Fruit fly (Drosophila melanogaster): ENCODE data around the gene Nuf2.

Gene Nuf2

dm6 chr2L:7039342-7039684, 26.3 kb downstream of the Nuf2 start (continued):
- TF ChIP-seq grau (tag; optimal IDR thresholded peaks at IDR 0.05) (peak; percentile 38), so (GFP tag; IDR thresholded peaks at IDR 0.05) (peak; percentile 65; the same call in 1 of the 3 replicates), CG15011 (GFP tag; optimal IDR thresholded peaks at IDR 0.05) (peak; percentile 23), CG4707 (GFP tag; optimal IDR thresholded peaks at IDR 0.05) (no peak), CG13894 (tag; optimal IDR thresholded peaks at IDR 0.05) (no peak), Oaz (GFP tag; IDR thresholded peaks at IDR 0.05) (peak; percentile 59; the same call in 1 of the 2 replicates), CG12744 (GFP tag; optimal IDR thresholded peaks at IDR 0.05) (peak; percentile 21), CG15514 (GFP tag; optimal IDR thresholded peaks at IDR 0.05) (peak; percentile 39), lbe (GFP tag; optimal IDR thresholded peaks at IDR 0.05) (peak; percentile 66), CG14050 (GFP tag; IDR thresholded peaks at IDR 0.05) (0 out of 3 replicates have a peak, but pooled peaks have one; percentile 11), trh (GFP tag; optimal IDR thresholded peaks at IDR 0.05) (no peak), ranshi (GFP tag; IDR thresholded peaks at IDR 0.05) (peak; percentile 28; the same call in 1 of the 2 replicates), wor (GFP tag; IDR thresholded peaks at IDR 0.05) (peak; percentile 27; the same call in 1 of the 2 replicates), vnd (GFP tag; IDR thresholded peaks at IDR 0.05; ENCODE audit: partially characterized antibody) (no peak), Dad (GFP tag; optimal IDR thresholded peaks at IDR 0.05) (no peak), gro (GFP tag; optimal IDR thresholded peaks at IDR 0.05) (no peak), zfh2 (GFP tag; optimal IDR thresholded peaks at IDR 0.05) (peak; percentile 64), CG12769 (tag; optimal IDR thresholded peaks at IDR 0.05) (peak; percentile 12), CG11398 (GFP tag; optimal IDR thresholded peaks at IDR 0.05) (peak; percentile 31), E2f2 (GFP tag; IDR thresholded peaks at IDR 0.05) (0 out of 2 replicates have a peak, but pooled peaks have one; percentile 30), CG7963 (GFP tag; IDR thresholded peaks at IDR 0.05; ENCODE audit: partially characterized antibody) (no peak), NfI (GFP tag; optimal IDR thresholded peaks at IDR 0.05) (no peak), ken (GFP tag; IDR thresholded peaks at IDR 0.05) (0 out of 3 replicates have a peak, but pooled peaks have one; percentile 44), crol (GFP tag; IDR thresholded peaks at IDR 0.05) (no peak), Ets97D (GFP tag; optimal IDR thresholded peaks at IDR 0.05) (no peak), Blimp-1 (GFP tag; optimal IDR thresholded peaks at IDR 0.05) (peak; percentile 57), dmrt11E (tag; optimal IDR thresholded peaks at IDR 0.05) (peak; percentile 28), gsb (GFP tag; IDR thresholded peaks at IDR 0.05) (no peak), Vsx1 (GFP tag; optimal IDR thresholded peaks at IDR 0.05) (peak; percentile 41), CG6272 (GFP tag; IDR thresholded peaks at IDR 0.05) (peak; percentile 36; the same call in 1 of the 2 replicates), hkb (optimal IDR thresholded peaks at IDR 0.05) (no peak), hkb (GFP tag; IDR thresholded peaks at IDR 0.05) (peak; percentile 74), slp2 (GFP tag; optimal IDR thresholded peaks at IDR 0.05) (peak; percentile 55), CG5180 (GFP tag; optimal IDR thresholded peaks at IDR 0.05) (peak; percentile 6), Optix (GFP tag; IDR thresholded peaks at IDR 0.05) (0 out of 3 replicates have a peak, but pooled peaks have one; percentile 15), dpn (GFP tag; optimal IDR thresholded peaks at IDR 0.05) (peak; percentile 49 to 76), gt (GFP tag; IDR thresholded peaks at IDR 0.05) (no peak), Sox100B (GFP tag; optimal IDR thresholded peaks at IDR 0.05) (peak; percentile 43), ewg (GFP tag; optimal IDR thresholded peaks at IDR 0.05) (peak; percentile 41), CG7556 (GFP tag; optimal IDR thresholded peaks at IDR 0.05) (peak; percentile 56), CG12299 (tag; optimal IDR thresholded peaks at IDR 0.05) (peak; percentile 42), Dek (tag; optimal IDR thresholded peaks at IDR 0.05) (peak; percentile 57), Camta (GFP tag; optimal IDR thresholded peaks at IDR 0.05) (peak; percentile 57), CG4424 (GFP tag; optimal IDR thresholded peaks at IDR 0.05) (peak; percentile 67), Nf-YA (GFP tag; IDR thresholded peaks at IDR 0.05) (peak; percentile 49), tx (GFP tag; optimal IDR thresholded peaks at IDR 0.05) (peak; percentile 44), Med (GFP tag) (peak; percentile 54), az2 (GFP tag; optimal IDR thresholded peaks at IDR 0.05) (peak; percentile 41), sob (GFP tag; IDR thresholded peaks at IDR 0.05) (peak; percentile 60; the same call in 1 of the 2 replicates), CkIIα-i1 (GFP tag; IDR thresholded peaks at IDR 0.05) (no peak), nmo (GFP tag; optimal IDR thresholded peaks at IDR 0.05) (peak; percentile 37)

Measured in whole organism, embryonic.